Worm (Caenorhabditis elegans): ENCODE results near the gene srh-34.

DNA sequence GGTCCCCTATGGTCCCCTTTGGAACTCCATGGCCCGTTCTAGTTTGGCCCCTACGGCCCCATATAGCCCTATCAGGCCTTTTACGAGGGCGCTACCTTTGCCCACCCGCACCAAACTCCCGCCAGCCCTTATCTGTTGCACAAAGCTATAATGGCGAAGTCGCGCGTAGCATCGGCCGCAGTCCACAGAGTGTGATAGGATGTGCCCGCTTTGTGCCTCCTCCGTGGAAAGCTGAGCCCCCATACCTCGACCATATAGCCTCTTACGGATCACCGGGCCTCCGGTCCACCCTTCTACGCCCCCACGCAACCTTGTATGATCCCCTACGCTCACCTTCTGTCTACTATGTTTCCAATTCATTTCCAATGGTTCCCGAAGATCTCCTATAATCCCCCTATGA is 514 bp upstream of the srh-34 start:
- TF ChIP-seq dao-5 (tag; optimal IDR thresholded peaks at IDR 0.05) (no peak), him-1 (tag; optimal IDR thresholded peaks at IDR 0.05) (no peak)

All from whole organism, L4/young adult.